Fruit fly (Drosophila melanogaster) whole organism, prepupa: ENCODE results near the gene Ir94g.

Experiments
- Blimp-1 ChIP-seq: fragments of 200-800 bp; sonication (Bioruptor generic); optimal IDR thresholded peaks from 3 replicates; lab custom pipeline; 2017; ENCODE audit warnings: missing biosample characterization, missing genetic modification characterization, mild to moderate bottlenecking, moderate library complexity, missing genetic modification reagents
- CG11294 ChIP-seq: fragments of 200-800 bp; sonication (Bioruptor generic); IDR thresholded peaks from 2 replicates; pipeline ENCODE4 v1.3.6; 2022; ENCODE audit warnings: missing biosample characterization, missing genetic modification characterization
- CG15336 ChIP-seq: fragments of 200-800 bp; sonication (Bioruptor generic); IDR thresholded peaks from 2 replicates; pipeline ENCODE4 v1.3.6; 2022; ENCODE audit warnings: missing biosample characterization, missing genetic modification characterization
- CG1621 ChIP-seq: fragments of 200-800 bp; sonication (Bioruptor generic); optimal IDR thresholded peaks from 3 replicates; lab custom pipeline; 2018; ENCODE audit warnings: missing biosample characterization, mild to moderate bottlenecking, missing genetic modification characterization
- CG16779 ChIP-seq: fragments of 200-800 bp; sonication (Bioruptor generic); optimal IDR thresholded peaks from 3 replicates; lab custom pipeline; 2017; ENCODE audit warnings: missing biosample characterization, mild to moderate bottlenecking, missing genetic modification characterization
- CG3032 ChIP-seq: fragments of 200-800 bp; optimal IDR thresholded peaks from 2 replicates; lab custom pipeline; 2019; ENCODE audit warnings: missing biosample characterization, mild to moderate bottlenecking, missing genetic modification characterization, moderate library complexity
- CG32006 ChIP-seq: fragments of 200-800 bp; sonication (Bioruptor generic); optimal IDR thresholded peaks from 3 replicates; lab custom pipeline; 2017; ENCODE audit warnings: missing biosample characterization, mild to moderate bottlenecking, missing genetic modification characterization
- CG3919 ChIP-seq: fragments of 200-800 bp; sonication (Bioruptor generic); optimal IDR thresholded peaks from 3 replicates; lab custom pipeline; 2016; ENCODE audit warnings: missing biosample characterization, missing genetic modification characterization
- CG4318 ChIP-seq: fragments of 200-800 bp; sonication (Bioruptor generic); optimal IDR thresholded peaks from 3 replicates; lab custom pipeline; 2017; ENCODE audit warnings: missing biosample characterization, mild to moderate bottlenecking, missing genetic modification characterization
- CG6163 ChIP-seq: fragments of 200-800 bp; sonication (Bioruptor generic); IDR thresholded peaks from 3 replicates; pipeline ENCODE4 v1.3.6; 2022; ENCODE audit warnings: missing biosample characterization, missing genetic modification characterization
- CG6276 ChIP-seq: fragments of 200-800 bp; sonication (Bioruptor generic); optimal IDR thresholded peaks from 2 replicates; lab custom pipeline; 2017; ENCODE audit warnings: missing biosample characterization, mild to moderate bottlenecking, missing genetic modification characterization
- CG6792 ChIP-seq: fragments of 200-800 bp; sonication (Bioruptor generic); optimal IDR thresholded peaks from 3 replicates; lab custom pipeline; 2016; ENCODE audit warnings: missing biosample characterization, missing genetic modification characterization
- CG6854 ChIP-seq: fragments of 200-800 bp; sonication (Bioruptor generic); optimal IDR thresholded peaks from 2 replicates; lab custom pipeline; 2017; ENCODE audit warnings: missing biosample characterization, mild to moderate bottlenecking, missing genetic modification characterization
- CG7368 ChIP-seq: fragments of 200-800 bp; sonication (Bioruptor generic); optimal IDR thresholded peaks from 3 replicates; lab custom pipeline; 2016; ENCODE audit warnings: missing biosample characterization, missing genetic modification characterization
- CG8119 ChIP-seq: fragments of 200-800 bp; sonication (Bioruptor generic); IDR thresholded peaks from 3 replicates; pipeline ENCODE4 v1.3.6; 2022; ENCODE audit warnings: missing biosample characterization, missing genetic modification characterization
- CG8319 ChIP-seq: fragments of 200-800 bp; sonication (Bioruptor generic); optimal IDR thresholded peaks from 3 replicates; lab custom pipeline; 2016; ENCODE audit warnings: missing biosample characterization, missing genetic modification characterization
- CG8632 ChIP-seq: fragments of 200-800 bp; sonication (Bioruptor generic); optimal IDR thresholded peaks from 3 replicates; lab custom pipeline; 2016; ENCODE audit warnings: missing biosample characterization, missing genetic modification characterization
- Eip78C ChIP-seq: fragments of 200-800 bp; sonication (Bioruptor generic); peaks from one replicate; lab custom pipeline; 2016; ENCODE audit warnings: missing biosample characterization, missing genetic modification characterization
- Eip93F ChIP-seq: fragments of 200-800 bp; sonication (Bioruptor generic); optimal IDR thresholded peaks from 2 replicates; lab custom pipeline; 2016; ENCODE audit warnings: missing biosample characterization, mild to moderate bottlenecking, missing genetic modification characterization
- Hr38 ChIP-seq: sonication (Bioruptor generic); optimal IDR thresholded peaks from 2 replicates; lab custom pipeline; 2016; ENCODE audit warnings: missing biosample characterization, missing genetic modification characterization
- Hr4 ChIP-seq: fragments of 200-800 bp; sonication (Bioruptor generic); optimal IDR thresholded peaks from 3 replicates; lab custom pipeline; 2016; ENCODE audit warnings: missing biosample characterization, missing genetic modification characterization
- Lpt ChIP-seq: fragments of 200-800 bp; sonication (Bioruptor generic); optimal IDR thresholded peaks from 3 replicates; lab custom pipeline; 2016; ENCODE audit warnings: missing biosample characterization, missing genetic modification characterization
- Met ChIP-seq: fragments of 200-800 bp; sonication (Bioruptor generic); optimal IDR thresholded peaks from 3 replicates; lab custom pipeline; 2016; ENCODE audit warnings: missing biosample characterization, missing genetic modification characterization
- OdsH ChIP-seq: fragments of 200-800 bp; sonication (Bioruptor generic); optimal IDR thresholded peaks from 3 replicates; lab custom pipeline; 2016; ENCODE audit warnings: missing biosample characterization, missing genetic modification characterization
- Sox102F ChIP-seq: fragments of 200-800 bp; sonication (Bioruptor generic); optimal IDR thresholded peaks from 2 replicates; lab custom pipeline; 2016; ENCODE audit warnings: missing biosample characterization, mild to moderate bottlenecking, missing genetic modification characterization
- Sox14 ChIP-seq: fragments of 200-800 bp; sonication (Bioruptor generic); optimal IDR thresholded peaks from 3 replicates; lab custom pipeline; 2016; ENCODE audit warnings: missing biosample characterization, missing genetic modification characterization
- Sox15 ChIP-seq: fragments of 200-800 bp; sonication (Bioruptor generic); optimal IDR thresholded peaks from 3 replicates; lab custom pipeline; 2016; ENCODE audit warnings: missing biosample characterization, missing genetic modification characterization
- achi ChIP-seq: fragments of 200-800 bp; sonication (Bioruptor generic); optimal IDR thresholded peaks from 3 replicates; lab custom pipeline; 2016; ENCODE audit warnings: missing biosample characterization, missing genetic modification characterization
- acj6 ChIP-seq: fragments of 200-800 bp; sonication (Bioruptor generic); optimal IDR thresholded peaks from 3 replicates; lab custom pipeline; 2016; ENCODE audit warnings: missing biosample characterization, missing genetic modification characterization
- cyc ChIP-seq: fragments of 200-800 bp; sonication (Bioruptor generic); optimal IDR thresholded peaks from 3 replicates; lab custom pipeline; 2016; ENCODE audit warnings: missing biosample characterization, missing genetic modification characterization
- dac ChIP-seq: fragments of 200-800 bp; sonication (Bioruptor generic); optimal IDR thresholded peaks from 2 replicates; lab custom pipeline; 2017; ENCODE audit warnings: missing biosample characterization, mild to moderate bottlenecking, missing genetic modification characterization
- eg ChIP-seq: fragments of 200-800 bp; sonication (Bioruptor generic); IDR thresholded peaks from 3 replicates; pipeline ENCODE4 v1.3.6; 2022; ENCODE audit warnings: missing biosample characterization, missing genetic modification characterization
- fkh ChIP-seq: fragments of 200-800 bp; sonication (Bioruptor generic); optimal IDR thresholded peaks from 3 replicates; lab custom pipeline; 2017; ENCODE audit warnings: missing biosample characterization, mild to moderate bottlenecking, missing genetic modification characterization, moderate library complexity
- lz ChIP-seq: fragments of 200-800 bp; sonication (Bioruptor generic); optimal IDR thresholded peaks from 3 replicates; lab custom pipeline; 2016; ENCODE audit warnings: missing biosample characterization, missing genetic modification characterization
- net ChIP-seq: fragments of 200-800 bp; sonication (Bioruptor generic); optimal IDR thresholded peaks from 3 replicates; lab custom pipeline; 2016; ENCODE audit warnings: missing biosample characterization, missing genetic modification characterization
- salr ChIP-seq, 2 experiments: fragments of 200-800 bp; sonication (Bioruptor generic); optimal IDR thresholded peaks; 3 replicates each; lab custom pipeline; 2016 to 2018; ENCODE audit warnings: missing biosample characterization in 2 of 2, missing genetic modification characterization in 2 of 2, mild to moderate bottlenecking in 1 of 2
- topi ChIP-seq: fragments of 200-800 bp; sonication (Bioruptor generic); optimal IDR thresholded peaks from 3 replicates; lab custom pipeline; 2016; ENCODE audit warnings: missing biosample characterization, missing genetic modification characterization
- vri ChIP-seq: fragments of 200-800 bp; sonication (Bioruptor generic); optimal IDR thresholded peaks from 3 replicates; lab custom pipeline; 2016; ENCODE audit warnings: missing biosample characterization, mild to moderate bottlenecking, missing genetic modification characterization

The Ir94g gene

DNA sequence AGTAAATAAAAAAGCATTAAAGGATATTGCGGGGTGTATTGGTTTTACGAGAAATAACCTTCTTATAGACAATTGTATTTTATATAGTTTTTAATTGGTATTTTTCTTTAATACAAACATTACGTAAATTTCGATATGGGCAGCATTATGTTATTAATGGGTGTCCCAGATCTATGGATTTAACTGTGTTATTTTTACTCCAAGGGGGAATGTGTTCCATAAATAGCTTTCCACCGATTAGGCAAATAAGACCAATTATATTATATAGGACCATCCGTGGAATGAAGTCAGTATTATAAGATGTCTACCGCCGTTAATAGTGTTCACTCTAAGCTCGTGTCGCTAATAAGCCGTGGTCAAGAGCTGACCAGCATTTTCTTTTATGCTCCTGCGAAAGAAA, at the start of gene Ir94g:
Ir94g (plus strand) TSS at position 301 of the 400 bp plus-strand sequence.
- TF ChIP-seq OdsH, result no peak
- no peak for TF ChIP-seq salr (GFP tag; optimal IDR thresholded peaks at IDR 0.05; lab: Kevin White, UChicago)
- TF ChIP-seq Sox102F (GFP tag; lab: Kevin White, UChicago), result no peak
- no peak for TF ChIP-seq dac
- TF ChIP-seq CG6792 (GFP tag; lab: Kevin White, UChicago), result no peak
- TF ChIP-seq Blimp-1 (GFP tag; lab: Kevin White, UChicago), result no peak
- TF ChIP-seq Lpt (GFP tag; lab: Kevin White, UChicago), result no peak
- no peak for TF ChIP-seq CG6163
- TF ChIP-seq CG8632 (GFP tag; lab: Kevin White, UChicago), result no peak
- TF ChIP-seq Sox15 (GFP tag; lab: Kevin White, UChicago), result no peak
- TF ChIP-seq, all 60 proteins: peak for 0

DNA sequence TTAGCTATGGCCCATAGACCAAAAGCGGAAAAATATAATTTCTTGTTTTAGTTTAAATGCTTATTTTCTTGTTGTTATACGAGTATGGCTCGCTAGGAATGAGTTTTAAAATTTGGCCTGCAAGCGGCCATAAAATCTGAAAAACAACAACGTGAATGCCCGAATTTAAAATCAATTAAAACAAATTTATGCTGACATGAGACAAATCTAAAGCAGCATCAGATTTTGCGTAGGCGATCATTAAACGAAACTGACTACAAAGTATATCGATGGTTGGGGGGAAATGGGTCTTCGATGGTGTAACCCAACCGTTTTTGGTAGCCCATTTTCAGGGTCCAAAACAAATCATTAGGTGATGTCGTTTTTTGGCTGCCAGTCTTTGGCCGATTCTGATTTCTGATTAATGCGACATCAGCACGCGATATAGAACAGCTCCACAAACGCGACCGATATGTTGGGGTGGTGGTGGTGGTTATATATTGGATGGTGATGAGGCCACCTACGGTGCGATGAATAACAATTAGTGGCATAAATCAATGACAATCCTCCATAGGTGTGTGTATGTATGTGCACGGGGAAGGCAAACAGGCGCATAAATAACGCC, 45.4 kb upstream of the Ir94g start:
- TF ChIP-seq Hr38 (GFP tag; lab: Kevin White, UChicago), result no peak
- TF ChIP-seq Sox14 (GFP tag; lab: Kevin White, UChicago), result no peak
- no peak for TF ChIP-seq fkh
- no peak for TF ChIP-seq OdsH
- TF ChIP-seq CG7368 (GFP tag; lab: Kevin White, UChicago), result no peak
- no peak for TF ChIP-seq CG3919 (GFP tag; lab: Kevin White, UChicago)
- TF ChIP-seq Hr4, result no peak
- TF ChIP-seq net (GFP tag; lab: Kevin White, UChicago), result no peak
- no peak for TF ChIP-seq Sox102F (GFP tag; lab: Kevin White, UChicago)
- TF ChIP-seq dac, result no peak
- no peak for TF ChIP-seq CG1621 (tag; lab: Kevin White, UChicago)
- TF ChIP-seq vri (GFP tag; lab: Kevin White, UChicago), result no peak

DNA sequence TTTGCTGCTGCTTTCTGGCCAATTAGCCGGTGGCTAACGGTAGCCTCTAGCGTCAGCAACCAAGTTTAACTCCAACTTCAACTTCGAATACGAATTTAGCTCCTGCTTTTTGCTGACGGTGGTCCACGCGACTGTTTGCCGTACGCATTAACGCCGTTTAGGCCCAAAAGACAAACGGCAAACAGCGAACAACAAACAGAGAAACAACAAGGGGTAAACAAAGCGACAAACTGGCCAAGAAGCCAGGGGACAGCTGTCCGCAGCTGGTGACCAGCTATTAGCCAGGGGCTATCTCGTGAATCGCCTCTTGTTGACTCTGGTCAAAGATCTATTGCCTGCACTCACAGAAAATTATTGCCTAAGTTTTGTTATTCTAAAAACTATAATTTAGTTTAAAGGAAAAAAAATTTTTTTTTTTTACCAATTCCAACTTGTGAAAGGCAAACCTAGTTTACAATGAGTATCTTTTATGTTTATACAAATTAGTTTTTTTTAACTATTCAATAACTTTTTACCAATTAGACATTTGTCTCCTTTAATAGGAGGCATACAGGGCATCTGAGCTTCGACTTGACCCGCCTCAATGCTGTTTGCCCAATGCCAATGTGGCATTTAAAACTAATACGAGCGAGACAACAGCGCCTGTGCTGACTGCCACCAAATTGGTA, 38.3 kb upstream of the Ir94g start:
- 0 out of 3 replicates have a peak, but pooled peaks have one; percentile 31 for TF ChIP-seq CG8119
- TF ChIP-seq Lpt (GFP tag; lab: Kevin White, UChicago), result no peak
- peak; percentile 67 for TF ChIP-seq fkh
- TF ChIP-seq CG4318, result peak; percentile 40
- TF ChIP-seq Hr4, result peak; percentile 48
- TF ChIP-seq CG6854 (GFP tag; lab: Kevin White, UChicago), result no peak
- peak; percentile 33; the same call in 1 of the 2 replicates for TF ChIP-seq CG15336 (GFP tag; lab: Robert Waterston, UW)
- TF ChIP-seq CG6276 (GFP tag; lab: Kevin White, UChicago), result peak; percentile 2
- peak; percentile 38 for TF ChIP-seq Eip78C (GFP tag; lab: Kevin White, UChicago)
- peak in 1 of 2 experiments; percentile 21 for TF ChIP-seq salr (GFP tag; optimal IDR thresholded peaks at IDR 0.05; lab: Kevin White, UChicago)
- peak; percentile 39; the same call in 1 of the 3 replicates for TF ChIP-seq eg
- peak; percentile 60 for TF ChIP-seq CG32006
- TF ChIP-seq OdsH, result no peak
- no peak for TF ChIP-seq topi (GFP tag; lab: Kevin White, UChicago)

DNA sequence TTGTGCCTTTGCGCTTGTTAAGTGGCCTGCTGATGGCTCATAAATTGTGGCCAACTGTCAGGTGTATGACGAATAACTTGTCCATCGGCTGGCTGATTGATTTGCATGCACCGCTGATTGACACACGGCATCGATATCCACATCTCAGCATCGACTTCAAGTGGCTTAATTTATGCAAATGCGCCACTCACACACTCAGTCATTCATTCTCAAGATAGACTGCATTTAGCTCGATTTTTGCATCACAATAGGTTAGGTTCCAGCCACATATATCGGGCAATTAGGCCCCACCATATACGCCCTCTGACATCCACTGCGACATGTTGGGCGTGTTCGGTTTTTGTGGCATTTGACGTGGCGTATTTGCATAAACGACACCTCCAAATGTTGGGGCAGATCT, 27.8 kb upstream of the Ir94g start:
- TF ChIP-seq Eip78C (GFP tag; lab: Kevin White, UChicago), result no peak
- no peak for TF ChIP-seq CG3032 (tag; lab: Kevin White, UChicago)
- TF ChIP-seq CG16779 (tag; lab: Kevin White, UChicago), result no peak
- no peak for TF ChIP-seq CG15336 (GFP tag; lab: Robert Waterston, UW)
- TF ChIP-seq CG11294, result no peak
- TF ChIP-seq fkh, result no peak
- no peak for TF ChIP-seq Lpt (GFP tag; lab: Kevin White, UChicago)
- TF ChIP-seq net (GFP tag; lab: Kevin White, UChicago), result no peak
- TF ChIP-seq CG6792 (GFP tag; lab: Kevin White, UChicago), result no peak
- TF ChIP-seq salr (GFP tag; optimal IDR thresholded peaks at IDR 0.05; lab: Kevin White, UChicago), result no peak
- no peak for TF ChIP-seq Hr4
- TF ChIP-seq cyc (GFP tag; lab: Kevin White, UChicago), result no peak
- TF ChIP-seq lz (GFP tag; lab: Kevin White, UChicago), result no peak
- TF ChIP-seq Met (GFP tag; lab: Kevin White, UChicago), result no peak
- no peak for TF ChIP-seq achi
- no peak for TF ChIP-seq CG8319 (GFP tag; lab: Kevin White, UChicago)
- no peak for TF ChIP-seq Eip93F (GFP tag; lab: Kevin White, UChicago)
- TF ChIP-seq OdsH, result no peak
- no peak for TF ChIP-seq acj6 (GFP tag; lab: Kevin White, UChicago)
